Fruit fly (Drosophila melanogaster) whole organism, pupa: ENCODE results near the gene CG42685.

ENCODE experiments used
- CG10348 ChIP-seq: fragments of 200-800 bp; sonication (Bioruptor generic); IDR thresholded peaks from 2 replicates; pipeline ENCODE4 v1.3.6; 2022; ENCODE audit warnings: missing biosample characterization, missing genetic modification characterization
- CG12605 ChIP-seq: fragments of 200-800 bp; sonication (Bioruptor generic); IDR thresholded peaks from 2 replicates; pipeline ENCODE4 v1.3.6; 2022; ENCODE audit warnings: missing biosample characterization, missing genetic modification characterization
- CG13204 ChIP-seq: fragments of 200-800 bp; sonication (Bioruptor generic); optimal IDR thresholded peaks from 2 replicates; lab custom pipeline; 2018; ENCODE audit warnings: missing biosample characterization, mild to moderate bottlenecking, missing genetic modification characterization, moderate library complexity
- CG14655 ChIP-seq: fragments of 200-800 bp; sonication (Bioruptor generic); optimal IDR thresholded peaks from 3 replicates; lab custom pipeline; 2017; ENCODE audit warnings: mild to moderate bottlenecking, missing biosample characterization, missing genetic modification reagents, missing genetic modification characterization
- CG17806 ChIP-seq: fragments of 200-800 bp; sonication (Bioruptor generic); optimal IDR thresholded peaks from 2 replicates; lab custom pipeline; 2018; ENCODE audit warnings: missing biosample characterization, mild to moderate bottlenecking, missing genetic modification characterization, moderate library complexity
- CG32121 ChIP-seq: fragments of 200-800 bp; sonication (Bioruptor generic); IDR thresholded peaks from 2 replicates; pipeline ENCODE4 v1.3.6; 2022; ENCODE audit warnings: missing biosample characterization, missing genetic modification characterization
- CG34367 ChIP-seq: fragments of 200-800 bp; sonication (Bioruptor generic); optimal IDR thresholded peaks from 2 replicates; lab custom pipeline; 2018; ENCODE audit warnings: missing biosample characterization, mild to moderate bottlenecking, missing genetic modification characterization
- CG4496 ChIP-seq: fragments of 200-800 bp; sonication (Bioruptor generic); IDR thresholded peaks from 3 replicates; pipeline ENCODE4 v1.3.6; 2022; ENCODE audit warnings: missing biosample characterization, missing genetic modification characterization
- CG8159 ChIP-seq: fragments of 200-800 bp; sonication (Bioruptor generic); optimal IDR thresholded peaks from 3 replicates; lab custom pipeline; 2018; ENCODE audit warnings: missing biosample characterization, mild to moderate bottlenecking, missing genetic modification characterization, moderate library complexity
- CG8301 ChIP-seq: fragments of 200-800 bp; sonication (Bioruptor generic); optimal IDR thresholded peaks from 2 replicates; lab custom pipeline; 2018; ENCODE audit warnings: missing biosample characterization, mild to moderate bottlenecking, missing genetic modification characterization
- CG9948 ChIP-seq: fragments of 200-800 bp; sonication (Bioruptor generic); optimal IDR thresholded peaks from 2 replicates; lab custom pipeline; 2018; ENCODE audit warnings: missing biosample characterization, mild to moderate bottlenecking, missing genetic modification characterization, moderate library complexity
- D1 ChIP-seq: fragments of 200-800 bp; sonication (Bioruptor generic); optimal IDR thresholded peaks from 2 replicates; lab custom pipeline; 2018; ENCODE audit warnings: missing biosample characterization, mild to moderate bottlenecking, missing genetic modification characterization, moderate library complexity
- EcR ChIP-seq: fragments of 200-800 bp; sonication (Bioruptor generic); optimal IDR thresholded peaks from 3 replicates; lab custom pipeline; 2019; ENCODE audit warnings: missing biosample characterization, missing genetic modification characterization, mild to moderate bottlenecking, moderate library complexity, missing genetic modification reagents
- Ets98B ChIP-seq: fragments of 200-800 bp; sonication (Bioruptor generic); IDR thresholded peaks from 2 replicates; pipeline ENCODE4 v1.3.6; 2022; ENCODE audit warnings: missing biosample characterization, missing genetic modification characterization
- Pif1A ChIP-seq: fragments of 200-800 bp; sonication (Bioruptor generic); optimal IDR thresholded peaks from 3 replicates; lab custom pipeline; 2016; ENCODE audit warnings: missing biosample characterization, missing genetic modification characterization
- Pif1B ChIP-seq: fragments of 200-800 bp; sonication (Bioruptor generic); optimal IDR thresholded peaks from 3 replicates; lab custom pipeline; 2016; ENCODE audit warnings: missing biosample characterization, missing genetic modification characterization
- Snoo ChIP-seq: fragments of 200-800 bp; sonication (Bioruptor generic); optimal IDR thresholded peaks from 3 replicates; lab custom pipeline; 2017; ENCODE audit warnings: missing biosample characterization, mild to moderate bottlenecking, missing genetic modification characterization, inconsistent platforms
- fd96Ca ChIP-seq: fragments of 200-800 bp; sonication (Bioruptor generic); IDR thresholded peaks from 3 replicates; pipeline ENCODE4 v1.3.6; 2022; ENCODE audit warnings: missing biosample characterization, missing genetic modification characterization
- gl ChIP-seq: fragments of 200-800 bp; sonication (Bioruptor generic); optimal IDR thresholded peaks from 2 replicates; lab custom pipeline; 2018; ENCODE audit warnings: missing biosample characterization, mild to moderate bottlenecking, missing genetic modification characterization
- rn ChIP-seq: fragments of 200-800 bp; sonication (Bioruptor generic); IDR thresholded peaks from 2 replicates; pipeline ENCODE4 v1.3.6; 2022; ENCODE audit warnings: missing biosample characterization, missing genetic modification characterization

Gene CG42685

DNA sequence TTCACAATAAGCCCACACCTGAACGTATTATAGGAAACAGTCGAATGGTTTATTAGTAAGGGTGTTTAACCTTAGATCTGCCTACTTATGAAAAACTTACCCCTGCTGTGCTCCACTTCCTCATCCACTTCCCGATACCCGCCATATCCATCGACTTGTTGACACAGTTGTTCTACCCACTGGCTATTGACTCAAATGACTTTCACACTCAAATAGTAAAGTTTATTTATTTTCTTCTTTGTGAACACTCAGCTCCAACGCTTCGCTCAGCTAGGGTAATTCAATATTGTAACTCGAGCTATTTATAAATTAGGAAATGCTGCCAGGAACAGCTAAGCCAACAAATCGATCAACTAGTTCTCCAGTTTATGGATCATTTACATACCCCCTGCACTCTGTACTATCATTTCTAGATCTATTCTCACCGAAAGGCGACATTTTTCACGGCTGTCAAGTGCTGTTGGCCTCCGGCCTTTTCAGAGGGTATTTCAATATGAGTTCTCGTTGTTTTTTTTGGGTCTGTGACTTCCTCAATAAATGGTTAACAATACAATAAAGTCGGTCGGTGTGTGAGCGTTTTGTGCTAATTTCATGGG lies 44.2 kb downstream of the CG42685 start:
- peak; percentile 26; the same call in 1 of the 2 replicates for TF ChIP-seq Ets98B (GFP tag; lab: Robert Waterston, UW)
- TF ChIP-seq fd96Ca = 0 out of 3 replicates have a peak, but pooled peaks have one; percentile 19
- no peak for TF ChIP-seq CG17806 (tag; lab: Kevin White, UChicago)
- no peak for TF ChIP-seq CG13204 (GFP tag; lab: Kevin White, UChicago)
- TF ChIP-seq CG32121 (GFP tag; lab: Robert Waterston, UW) = no peak
- TF ChIP-seq Snoo = no peak

DNA sequence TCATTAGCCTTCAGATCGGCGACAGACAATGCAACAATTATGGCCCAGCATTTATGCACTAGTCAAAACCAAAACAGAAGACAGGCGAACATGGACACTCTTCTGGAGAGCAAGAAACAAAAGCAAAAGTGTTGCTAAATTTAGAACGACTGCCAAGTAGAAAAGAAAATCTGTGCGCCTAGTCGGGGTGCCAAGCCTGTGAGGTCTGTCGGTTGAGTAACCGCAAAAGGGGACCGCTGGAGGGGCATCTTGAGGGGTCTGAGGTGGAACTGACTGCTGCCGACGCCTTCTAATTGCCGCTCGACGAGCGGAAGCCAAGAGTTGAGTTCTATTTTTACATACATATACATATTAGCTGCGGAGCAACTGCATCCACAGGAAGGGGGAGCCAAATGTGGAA lies 45.0 kb downstream of the CG42685 start:
- 0 out of 2 replicates have a peak, but pooled peaks have one; percentile 14 for TF ChIP-seq Ets98B (GFP tag; lab: Robert Waterston, UW)
- no peak for TF ChIP-seq CG17806 (tag; lab: Kevin White, UChicago)
- no peak for TF ChIP-seq CG9948 (tag; lab: Kevin White, UChicago)
- TF ChIP-seq CG12605 (GFP tag; lab: Robert Waterston, UW) = no peak
- TF ChIP-seq EcR (GFP tag; lab: Kevin White, UChicago) = peak; percentile 54
- TF ChIP-seq CG13204 (GFP tag; lab: Kevin White, UChicago) = peak; percentile 31
- TF ChIP-seq CG4496 (GFP tag; lab: Robert Waterston, UW) = 0 out of 3 replicates have a peak, but pooled peaks have one; percentile 16

- 0 out of 3 replicates have a peak, but pooled peaks have one; percentile 13 for TF ChIP-seq fd96Ca
- no peak for TF ChIP-seq CG32121 (GFP tag; lab: Robert Waterston, UW)
Measured at dm6 chr2L:14683596-14683995, 46.4 kb downstream of the CG42685 start.

DNA sequence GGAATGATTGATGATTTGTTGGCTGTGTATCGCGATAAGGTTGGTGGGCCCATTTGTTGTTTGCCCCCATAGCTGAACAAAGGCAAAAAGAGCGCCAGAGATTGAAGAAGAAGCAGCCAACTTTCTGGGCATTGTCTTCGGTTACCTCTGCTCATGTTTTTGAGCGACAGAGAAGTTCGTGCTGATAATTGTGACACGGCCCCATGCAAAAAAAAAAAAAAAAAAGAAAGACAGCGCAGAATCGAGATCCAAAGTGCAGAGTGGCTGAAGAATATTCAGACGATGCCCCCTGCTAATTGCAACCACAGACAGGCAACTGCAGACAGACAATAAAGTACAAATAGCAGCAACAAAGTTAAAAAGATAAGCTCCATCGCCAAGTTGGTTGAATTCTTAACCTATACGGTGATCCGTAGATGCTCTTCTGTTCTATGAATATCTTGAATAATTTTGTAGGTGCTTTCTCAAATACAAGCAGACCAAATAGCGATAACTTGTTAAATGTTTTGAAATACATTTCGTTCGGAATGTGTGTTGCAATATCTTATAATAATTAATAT lies 47.6 kb downstream of the CG42685 start:
- TF ChIP-seq D1 (no peak), Pif1B (GFP tag; lab: Kevin White, UChicago) (peak; percentile 20), CG17806 (tag; lab: Kevin White, UChicago) (no peak)

DNA sequence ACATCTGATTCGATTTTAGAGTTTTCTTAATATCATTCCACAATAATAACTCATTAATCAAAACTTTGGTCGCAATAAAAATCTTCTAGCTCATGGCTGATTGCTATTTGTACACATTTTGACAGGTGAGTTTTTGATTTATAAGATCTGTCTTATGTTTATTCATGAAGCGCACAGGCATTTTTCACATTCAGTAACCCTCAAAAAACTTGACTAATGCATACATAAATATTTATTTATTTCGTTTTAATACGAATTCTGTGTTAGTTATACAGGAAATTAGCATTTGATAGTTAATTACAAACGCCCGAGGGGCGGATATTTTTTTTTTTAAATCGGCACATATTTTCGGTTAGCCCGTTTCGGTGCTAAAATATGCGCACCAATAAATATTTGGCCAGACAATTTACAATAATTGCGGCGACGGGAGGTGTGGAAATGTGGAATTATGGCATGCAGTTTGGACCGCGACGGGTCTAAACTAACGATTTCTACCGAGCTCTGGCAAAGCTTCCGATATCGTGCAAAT lies 49.5 kb downstream of the CG42685 start:
- TF ChIP-seq CG8159 (tag; lab: Kevin White, UChicago) (no peak), fd96Ca (no peak), CG14655 (GFP tag; lab: Kevin White, UChicago) (no peak), CG34367 (no peak), rn (GFP tag; lab: Robert Waterston, UW) (no peak), EcR (GFP tag; lab: Kevin White, UChicago) (no peak), CG8301 (tag; lab: Kevin White, UChicago) (no peak), Pif1B (GFP tag; lab: Kevin White, UChicago) (no peak), CG13204 (GFP tag; lab: Kevin White, UChicago) (no peak), D1 (no peak), CG4496 (GFP tag; lab: Robert Waterston, UW) (no peak), gl (tag; lab: Kevin White, UChicago) (no peak), CG32121 (GFP tag; lab: Robert Waterston, UW) (no peak), CG10348 (GFP tag; lab: Robert Waterston, UW) (no peak)

dm6 chr2L:14679609-14680008 lies 50.4 kb downstream of the CG42685 start:
- TF ChIP-seq CG4496 (GFP tag; lab: Robert Waterston, UW) = no peak
- TF ChIP-seq CG13204 (GFP tag; lab: Kevin White, UChicago) = no peak
- TF ChIP-seq Snoo = no peak
- TF ChIP-seq CG34367 = no peak
- no peak for TF ChIP-seq CG10348 (GFP tag; lab: Robert Waterston, UW)
- no peak for TF ChIP-seq D1
- TF ChIP-seq Pif1B (GFP tag; lab: Kevin White, UChicago) = no peak
- TF ChIP-seq CG8301 (tag; lab: Kevin White, UChicago) = no peak
- TF ChIP-seq fd96Ca = no peak

DNA sequence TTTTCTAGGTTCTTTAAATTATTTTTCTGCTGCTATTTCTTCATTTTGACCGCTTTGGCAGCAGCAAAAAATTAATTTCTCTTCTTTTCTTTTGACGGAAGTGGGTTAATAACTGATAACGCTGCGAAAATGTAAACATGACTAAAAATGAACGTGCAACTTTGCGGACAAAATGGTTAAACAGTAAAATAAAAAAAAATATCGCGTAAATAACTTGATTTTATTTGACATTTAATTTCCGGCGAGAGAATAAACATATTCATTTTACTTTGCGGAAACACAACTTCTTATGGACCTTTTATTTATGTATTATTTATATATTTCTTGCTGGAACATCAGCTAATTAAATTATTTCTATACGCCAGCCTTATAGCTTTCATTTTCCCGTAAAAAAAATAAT lies 53.3 kb downstream of the CG42685 start:
- TF ChIP-seq Pif1A (GFP tag; lab: Kevin White, UChicago) = no peak
- TF ChIP-seq, all 21 proteins: peak for 0
